Fruit fly (Drosophila melanogaster) Kc167 (cell line): ENCODE measurements around the gene CG17834.

Experiments used
- Sin3A ChIP-seq: fragments of >200 bp; optimal IDR thresholded peaks from 2 replicates; lab custom pipeline; 2018; ENCODE audit warnings: missing external identifiers
- h ChIP-seq: fragments of >200 bp; optimal IDR thresholded peaks from 3 replicates; lab custom pipeline; 2018; ENCODE audit warnings: missing external identifiers
- ttk ChIP-seq: sonication (Bioruptor generic); optimal IDR thresholded peaks from 2 replicates; lab custom pipeline; 2017; ENCODE audit warnings: missing external identifiers

- TF ChIP-seq h (lab: Kevin White, UChicago) (no peak), Sin3A (lab: Kevin White, UChicago) (no peak), ttk (lab: Kevin White, UChicago) (no peak)
These were observed 3.9 kb upstream of the CG17834 start for dm6 chr2L:8525000-8525399.
